Fruit fly (Drosophila melanogaster) whole organism, embryonic: ENCODE results near the gene twr.

Experiments used
- BtbVII ChIP-seq: fragments of 200-800 bp; sonication (Bioruptor generic); optimal IDR thresholded peaks from 3 replicates; lab custom pipeline; 2017; ENCODE audit warnings: missing biosample characterization, mild to moderate bottlenecking, missing genetic modification characterization
- CG10147 ChIP-seq: fragments of 200-800 bp; sonication (Bioruptor generic); optimal IDR thresholded peaks from 2 replicates; lab custom pipeline; 2019; ENCODE audit warnings: missing biosample characterization, mild to moderate bottlenecking, missing genetic modification characterization, moderate library complexity
- CG10366 ChIP-seq: fragments of 200-800 bp; sonication (Bioruptor generic); IDR thresholded peaks from 2 replicates; pipeline ENCODE4 v1.3.6; 2022; ENCODE audit warnings: missing biosample characterization, missing genetic modification characterization
- CG11247 ChIP-seq: fragments of 200-800 bp; sonication (Bioruptor generic); IDR thresholded peaks from 2 replicates; pipeline ENCODE4 v1.3.6; 2022; ENCODE audit warnings: missing biosample characterization, missing genetic modification characterization
- CG11504 ChIP-seq: fragments of 200-800 bp; sonication (Bioruptor generic); optimal IDR thresholded peaks from 3 replicates; lab custom pipeline; 2019; ENCODE audit warnings: missing biosample characterization, mild to moderate bottlenecking, missing genetic modification characterization, moderate library complexity
- CG12104 ChIP-seq: fragments of 200-800 bp; sonication (Bioruptor generic); optimal IDR thresholded peaks from 3 replicates; lab custom pipeline; 2016; ENCODE audit warnings: missing biosample characterization, missing genetic modification characterization
- CG13123 ChIP-seq: fragments of 200-800 bp; sonication (Bioruptor generic); optimal IDR thresholded peaks from 2 replicates; lab custom pipeline; 2016; ENCODE audit warnings: missing biosample characterization, missing genetic modification characterization
- CG13775 ChIP-seq: fragments of 200-800 bp; sonication (Bioruptor generic); optimal IDR thresholded peaks from 3 replicates; lab custom pipeline; 2017; ENCODE audit warnings: missing biosample characterization, mild to moderate bottlenecking, missing genetic modification characterization
- CG15269 ChIP-seq: fragments of 200-800 bp; sonication (Bioruptor generic); optimal IDR thresholded peaks from 2 replicates; lab custom pipeline; 2018; ENCODE audit warnings: missing biosample characterization, mild to moderate bottlenecking, missing genetic modification characterization, moderate library complexity
- CG16813 ChIP-seq: fragments of 200-800 bp; sonication (Bioruptor generic); IDR thresholded peaks from 3 replicates; pipeline ENCODE4 v1.3.6; 2022; ENCODE audit warnings: missing biosample characterization, missing genetic modification characterization; ENCODE audit not compliant: partially characterized antibody
- CG17186 ChIP-seq: fragments of 200-800 bp; sonication (Bioruptor generic); optimal IDR thresholded peaks from 3 replicates; lab custom pipeline; 2017; ENCODE audit warnings: missing biosample characterization, missing genetic modification reagents, missing genetic modification characterization
- CG17328 ChIP-seq: fragments of 200-800 bp; sonication (Bioruptor generic); IDR thresholded peaks from 2 replicates; pipeline ENCODE4 v1.3.6; 2022; ENCODE audit warnings: missing biosample characterization, missing genetic modification characterization
- CG17802 ChIP-seq: fragments of 200-800 bp; sonication (Bioruptor generic); optimal IDR thresholded peaks from 2 replicates; lab custom pipeline; 2018; ENCODE audit warnings: missing biosample characterization, mild to moderate bottlenecking, missing genetic modification characterization, moderate library complexity
- CG1832 ChIP-seq: fragments of 200-800 bp; sonication (Bioruptor generic); optimal IDR thresholded peaks from 2 replicates; lab custom pipeline; 2017; ENCODE audit warnings: missing biosample characterization, mild to moderate bottlenecking, missing genetic modification characterization, inconsistent platforms
- CG18619 ChIP-seq: fragments of 200-800 bp; sonication (Bioruptor generic); optimal IDR thresholded peaks from 3 replicates; lab custom pipeline; 2017; ENCODE audit warnings: missing biosample characterization, mild to moderate bottlenecking, missing genetic modification characterization
- CG3407 ChIP-seq: fragments of 200-800 bp; sonication (Bioruptor generic); optimal IDR thresholded peaks from 2 replicates; lab custom pipeline; 2018; ENCODE audit warnings: missing biosample characterization, mild to moderate bottlenecking, missing genetic modification characterization
- CG4282 ChIP-seq: fragments of 200-800 bp; sonication (Bioruptor generic); optimal IDR thresholded peaks from 2 replicates; lab custom pipeline; 2016; ENCODE audit warnings: missing biosample characterization, missing genetic modification characterization
- CG6765 ChIP-seq: fragments of 200-800 bp; sonication (Bioruptor generic); optimal IDR thresholded peaks from 3 replicates; lab custom pipeline; 2017; ENCODE audit warnings: missing biosample characterization, mild to moderate bottlenecking, missing genetic modification characterization
- CG7357 ChIP-seq: fragments of 200-800 bp; sonication (Bioruptor generic); IDR thresholded peaks from 3 replicates; pipeline ENCODE4 v1.3.6; 2022; ENCODE audit warnings: missing biosample characterization, missing genetic modification characterization
- CG7556 ChIP-seq: fragments of 200-800 bp; sonication (Bioruptor generic); optimal IDR thresholded peaks from 2 replicates; lab custom pipeline; 2017; ENCODE audit warnings: missing biosample characterization, mild to moderate bottlenecking, missing genetic modification characterization
- CG7786 ChIP-seq: fragments of 200-800 bp; sonication (Bioruptor generic); optimal IDR thresholded peaks from 2 replicates; lab custom pipeline; 2016; ENCODE audit warnings: missing biosample characterization, missing genetic modification characterization
- CG8089 ChIP-seq: fragments of 200-800 bp; sonication (Bioruptor generic); optimal IDR thresholded peaks from 3 replicates; lab custom pipeline; 2016; ENCODE audit warnings: missing biosample characterization, missing genetic modification characterization
- CG8290 ChIP-seq, 3 experiments: fragments of 200-800 bp; sonication (Bioruptor generic); optimal IDR thresholded peaks; 2 replicates each; lab custom pipeline; 2016 to 2019; ENCODE audit warnings: missing biosample characterization in 3 of 3, missing genetic modification characterization in 3 of 3, mild to moderate bottlenecking in 2 of 3, moderate library complexity in 1 of 3
- CG8388 ChIP-seq: fragments of 200-800 bp; sonication (Bioruptor generic); optimal IDR thresholded peaks from 2 replicates; lab custom pipeline; 2019; ENCODE audit warnings: missing biosample characterization, mild to moderate bottlenecking, missing genetic modification characterization, moderate library complexity
- E2f2 ChIP-seq: fragments of 200-800 bp; sonication (Bioruptor generic); IDR thresholded peaks from 2 replicates; pipeline ENCODE4 v1.3.6; 2022; ENCODE audit warnings: missing biosample characterization, missing genetic modification characterization
- Fer2 ChIP-seq: fragments of 200-800 bp; sonication (Bioruptor generic); optimal IDR thresholded peaks from 2 replicates; lab custom pipeline; 2018; ENCODE audit warnings: missing biosample characterization, mild to moderate bottlenecking, missing genetic modification characterization, moderate library complexity
- Hand ChIP-seq: fragments of 200-800 bp; sonication (Bioruptor generic); optimal IDR thresholded peaks from 2 replicates; lab custom pipeline; 2017; ENCODE audit warnings: mild to moderate bottlenecking, missing biosample characterization, missing genetic modification reagents, missing genetic modification characterization
- Hr78 ChIP-seq, 2 experiments: fragments of 200-800 bp in 1 of 2; fragments of >200 bp in 1 of 2; sonication (Bioruptor generic) in 1 of 2; optimal IDR thresholded peaks; 2 replicates each; lab custom pipeline; 2017 to 2019; ENCODE audit warnings: missing biosample characterization in 2 of 2, missing genetic modification characterization in 2 of 2, mild to moderate bottlenecking in 1 of 2, moderate library complexity in 1 of 2
- Sox100B ChIP-seq: fragments of 200-800 bp; sonication (Bioruptor generic); optimal IDR thresholded peaks from 3 replicates; lab custom pipeline; 2018; ENCODE audit warnings: missing biosample characterization, mild to moderate bottlenecking, missing genetic modification characterization
- Spps ChIP-seq: fragments of 200-800 bp; sonication (Bioruptor generic); optimal IDR thresholded peaks from 2 replicates; lab custom pipeline; 2018; ENCODE audit warnings: missing biosample characterization, mild to moderate bottlenecking, missing genetic modification characterization
- Tbp ChIP-seq: fragments of >200 bp; optimal IDR thresholded peaks from 2 replicates; lab custom pipeline; 2018; ENCODE audit warnings: missing biosample characterization, missing genetic modification characterization
- ab ChIP-seq: fragments of 200-800 bp; sonication (Bioruptor generic); optimal IDR thresholded peaks from 2 replicates; lab custom pipeline; 2016; ENCODE audit warnings: missing biosample characterization, missing genetic modification characterization
- ase ChIP-seq: fragments of 200-800 bp; sonication (Bioruptor generic); IDR thresholded peaks from 3 replicates; pipeline ENCODE4 v1.3.6; 2022; ENCODE audit warnings: missing biosample characterization, missing genetic modification characterization
- bigmax ChIP-seq: fragments of 200-800 bp; sonication (Bioruptor generic); optimal IDR thresholded peaks from 2 replicates; lab custom pipeline; 2018; ENCODE audit warnings: missing biosample characterization, mild to moderate bottlenecking, missing genetic modification characterization
- chm ChIP-seq: fragments of 200-800 bp; sonication (Bioruptor generic); IDR thresholded peaks from 2 replicates; pipeline ENCODE4 v1.3.6; 2022; ENCODE audit warnings: missing biosample characterization, missing genetic modification characterization
- crol ChIP-seq: fragments of 200-800 bp; sonication (Bioruptor generic); IDR thresholded peaks from 2 replicates; pipeline ENCODE4 v1.3.6; 2022; ENCODE audit warnings: missing biosample characterization, missing genetic modification characterization
- danr ChIP-seq: fragments of 200-800 bp; sonication (Bioruptor generic); IDR thresholded peaks from 2 replicates; pipeline ENCODE4 v1.3.6; 2022; ENCODE audit warnings: missing biosample characterization, missing genetic modification characterization
- dati ChIP-seq: fragments of 200-800 bp; sonication (Bioruptor generic); IDR thresholded peaks from 2 replicates; pipeline ENCODE4 v1.3.6; 2022; ENCODE audit warnings: missing biosample characterization, missing genetic modification characterization
- gce ChIP-seq: fragments of 200-800 bp; sonication (Bioruptor generic); IDR thresholded peaks from 3 replicates; pipeline ENCODE4 v1.3.6; 2022; ENCODE audit warnings: missing biosample characterization, missing genetic modification characterization
- gcm ChIP-seq: fragments of 200-800 bp; sonication (Bioruptor generic); optimal IDR thresholded peaks from 2 replicates; lab custom pipeline; 2019; ENCODE audit warnings: missing biosample characterization, mild to moderate bottlenecking, missing genetic modification characterization, moderate library complexity
- ham ChIP-seq: fragments of 200-800 bp; sonication (Bioruptor generic); IDR thresholded peaks from 2 replicates; pipeline ENCODE4 v1.3.6; 2022; ENCODE audit warnings: missing biosample characterization, missing genetic modification characterization
- hbn ChIP-seq: fragments of 200-800 bp; sonication (Bioruptor generic); IDR thresholded peaks from 2 replicates; pipeline ENCODE4 v1.3.6; 2022; ENCODE audit warnings: missing biosample characterization, missing genetic modification characterization; ENCODE audit not compliant: partially characterized antibody
- knrl ChIP-seq: fragments of 200-800 bp; sonication (Bioruptor generic); IDR thresholded peaks from 3 replicates; pipeline ENCODE4 v1.3.6; 2022; ENCODE audit warnings: missing biosample characterization, missing genetic modification characterization; ENCODE audit not compliant: partially characterized antibody
- onecut ChIP-seq: fragments of 200-800 bp; sonication (Bioruptor generic); IDR thresholded peaks from 2 replicates; pipeline ENCODE4 v1.3.6; 2022; ENCODE audit warnings: missing biosample characterization, missing genetic modification characterization
- pros ChIP-seq: fragments of 200-800 bp; sonication (Bioruptor generic); optimal IDR thresholded peaks from 3 replicates; lab custom pipeline; 2019; ENCODE audit warnings: missing biosample characterization, mild to moderate bottlenecking, missing genetic modification characterization, moderate library complexity
- run ChIP-seq: fragments of 200-800 bp; sonication (Bioruptor generic); optimal IDR thresholded peaks from 3 replicates; lab custom pipeline; 2018; ENCODE audit warnings: missing biosample characterization, mild to moderate bottlenecking, missing genetic modification characterization
- so ChIP-seq: fragments of 200-800 bp; sonication (Bioruptor generic); IDR thresholded peaks from 3 replicates; pipeline ENCODE4 v1.3.6; 2022; ENCODE audit warnings: missing biosample characterization, missing genetic modification characterization
- trh ChIP-seq: fragments of 200-800 bp; sonication (Bioruptor generic); optimal IDR thresholded peaks from 2 replicates; lab custom pipeline; 2016; ENCODE audit warnings: missing biosample characterization, missing genetic modification characterization
- z ChIP-seq: fragments of 200-800 bp; sonication (Bioruptor generic); IDR thresholded peaks from 3 replicates; pipeline ENCODE4 v1.3.6; 2022; ENCODE audit warnings: missing biosample characterization, missing genetic modification characterization

Gene twr

dm6 chr3R:6702777-6703176, 45.1 kb downstream of the twr start, which contains the start of gene Ccp84Ab:
Ccp84Ab (minus strand) TSS chr3R:6702877.
- no peak for TF ChIP-seq CG8290 (GFP tag; optimal IDR thresholded peaks at IDR 0.05; lab: Kevin White, UChicago)
- TF ChIP-seq CG8290 (tag; optimal IDR thresholded peaks at IDR 0.05; lab: Kevin White, UChicago) = no peak
- no peak for TF ChIP-seq Tbp (GFP tag; lab: Kevin White, UChicago)
- TF ChIP-seq gce (GFP tag; lab: Robert Waterston, UW) = no peak
- no peak for TF ChIP-seq run (tag; lab: Kevin White, UChicago)
- TF ChIP-seq CG10366 (GFP tag; lab: Robert Waterston, UW) = no peak
- TF ChIP-seq Spps (tag; lab: Kevin White, UChicago) = no peak
- no peak for TF ChIP-seq CG17802 (tag; lab: Kevin White, UChicago)
- no peak for TF ChIP-seq CG4282
- TF ChIP-seq danr (GFP tag; lab: Robert Waterston, UW) = no peak
- no peak for TF ChIP-seq so (GFP tag; lab: Robert Waterston, UW)
- TF ChIP-seq chm (GFP tag; lab: Robert Waterston, UW) = no peak
- TF ChIP-seq Hr78 (GFP tag; optimal IDR thresholded peaks at IDR 0.05; lab: Kevin White, UChicago) = no peak

- TF ChIP-seq CG17328 (GFP tag; lab: Robert Waterston, UW) (no peak), onecut (no peak), ham (GFP tag; lab: Robert Waterston, UW) (no peak), trh (GFP tag; lab: Kevin White, UChicago) (no peak), CG8089 (no peak), CG15269 (tag; lab: Kevin White, UChicago) (no peak), BtbVII (GFP tag; lab: Kevin White, UChicago) (no peak), dati (GFP tag; lab: Robert Waterston, UW) (no peak), CG12104 (no peak), E2f2 (GFP tag; lab: Robert Waterston, UW) (no peak), CG7357 (GFP tag; lab: Robert Waterston, UW) (no peak), CG13775 (GFP tag; lab: Kevin White, UChicago) (no peak), CG13123 (no peak), CG7556 (no peak), CG11504 (tag; lab: Kevin White, UChicago) (no peak)
Measured at dm6 chr3R:6703784-6704183, 46.1 kb downstream of the twr start, which contains the start of gene Ccp84Aa. Ccp84Aa (plus strand) TSS chr3R:6704084.

- no peak for TF ChIP-seq CG1832 (GFP tag; lab: Kevin White, UChicago)
- no peak for TF ChIP-seq bigmax
- no peak for TF ChIP-seq so (GFP tag; lab: Robert Waterston, UW)
- TF ChIP-seq CG10147 (GFP tag; lab: Kevin White, UChicago) = no peak
- no peak for TF ChIP-seq crol
- TF ChIP-seq ab (GFP tag; lab: Kevin White, UChicago) = no peak
- TF ChIP-seq CG16813 = peak; percentile 21; the same call in 1 of the 3 replicates
- TF ChIP-seq CG18619 = no peak
- TF ChIP-seq CG17186 (GFP tag; lab: Kevin White, UChicago) = no peak
- no peak for TF ChIP-seq z (GFP tag; lab: Robert Waterston, UW)
- TF ChIP-seq hbn = no peak
- no peak for TF ChIP-seq CG7786 (GFP tag; lab: Kevin White, UChicago)
- no peak for TF ChIP-seq ase (GFP tag; lab: Robert Waterston, UW)
- TF ChIP-seq knrl (GFP tag; lab: Robert Waterston, UW) = peak; percentile 40
- no peak for TF ChIP-seq Fer2
- no peak for TF ChIP-seq Hand
- no peak for TF ChIP-seq CG11247 (GFP tag; lab: Robert Waterston, UW)
- no peak for TF ChIP-seq CG8388 (GFP tag; lab: Kevin White, UChicago)
- TF ChIP-seq CG6765 = no peak
- TF ChIP-seq Sox100B (GFP tag; lab: Kevin White, UChicago) = no peak
- no peak for TF ChIP-seq CG3407
- TF ChIP-seq gcm (GFP tag; lab: Kevin White, UChicago) = no peak
- TF ChIP-seq CG17328 (GFP tag; lab: Robert Waterston, UW) = no peak
- TF ChIP-seq pros = no peak
Measured at dm6 chr3R:6706327-6706726, 48.6 kb downstream of the twr start.
